Worm (Caenorhabditis elegans) whole organism, young adult: ENCODE data around the gene Y32G9A.5.

Source experiments
- F37B4.10 ChIP-seq: fragments of 200-800 bp; sonication (Bioruptor generic); IDR thresholded peaks from 2 replicates; pipeline ENCODE4 v1.3.6; 2022; ENCODE audit warnings: missing genetic modification characterization, missing compliant biosample characterization
- chd-7 ChIP-seq: sonication (generic microtip); optimal IDR thresholded peaks from 2 replicates; lab custom pipeline; 2016; ENCODE audit warnings: mild to moderate bottlenecking, missing genetic modification characterization, moderate library complexity, missing compliant biosample characterization
- let-607 ChIP-seq, 2 experiments: fragments of 200-800 bp in 1 of 2; sonication (Bioruptor generic) in 1 of 2; sonication (generic microtip) in 1 of 2; optimal IDR thresholded peaks; 2 replicates each; lab custom pipeline; 2016 to 2018; ENCODE audit warnings: mild to moderate bottlenecking in 2 of 2, missing compliant biosample characterization in 2 of 2, missing genetic modification characterization in 2 of 2, moderate library complexity in 2 of 2, missing genotype in 1 of 2
- nfya-1 ChIP-seq: sonication (generic microtip); optimal IDR thresholded peaks from 2 replicates; lab custom pipeline; 2017; ENCODE audit warnings: antibody characterized with exemption, missing compliant biosample characterization, missing genetic modification characterization, borderline replicate concordance; ENCODE audit not compliant: insufficient read depth
- pha-4 ChIP-seq: fragments of 150-350 bp; sonication (generic microtip); optimal IDR thresholded peaks from 2 replicates; lab custom pipeline; 2014; ENCODE audit warnings: missing biosample characterization, missing genetic modification reagents, missing genetic modification characterization
- sea-2 ChIP-seq: fragments of 200-800 bp; sonication (Bioruptor generic); IDR thresholded peaks from 2 replicates; pipeline ENCODE4 v1.3.6; 2022; ENCODE audit warnings: missing genetic modification characterization, missing compliant biosample characterization

DNA sequence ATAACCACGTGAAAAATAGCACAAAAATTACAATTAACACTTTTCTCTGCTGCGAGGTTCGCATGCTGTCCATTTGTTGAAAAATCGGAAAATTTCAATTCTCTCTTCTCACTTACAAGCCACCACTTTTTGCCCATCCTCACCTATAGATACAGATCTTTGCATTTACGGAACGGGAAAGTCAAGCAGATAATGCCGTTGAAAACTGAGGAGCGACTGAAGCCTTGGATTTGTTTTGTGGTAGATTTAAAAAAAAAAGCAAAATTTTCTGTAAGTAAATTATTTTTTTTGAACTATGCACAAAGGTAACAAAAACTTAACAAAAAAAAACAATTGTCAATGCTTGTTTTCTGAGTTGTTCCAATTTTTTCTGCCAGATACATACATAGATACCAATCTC lies 18.0 kb downstream of the Y32G9A.5 start, which contains the start of gene T06A1.1:
- no peak for TF ChIP-seq sea-2 (GFP tag; lab: Robert Waterston, UW)
- TF ChIP-seq nfya-1 (tag; lab: Kevin White, UChicago) = no peak
- TF ChIP-seq pha-4 (tag; lab: Kevin White, UChicago) = no peak
- no peak for TF ChIP-seq chd-7 (tag; lab: Kevin White, UChicago)
- no peak for TF ChIP-seq let-607 (tag; optimal IDR thresholded peaks at IDR 0.05; lab: Kevin White, UChicago)
- TF ChIP-seq F37B4.10 (GFP tag; lab: Robert Waterston, UW) = no peak
